Fruit fly (Drosophila melanogaster): ENCODE measurements around the gene Srp72.

The Srp72 gene

DNA sequence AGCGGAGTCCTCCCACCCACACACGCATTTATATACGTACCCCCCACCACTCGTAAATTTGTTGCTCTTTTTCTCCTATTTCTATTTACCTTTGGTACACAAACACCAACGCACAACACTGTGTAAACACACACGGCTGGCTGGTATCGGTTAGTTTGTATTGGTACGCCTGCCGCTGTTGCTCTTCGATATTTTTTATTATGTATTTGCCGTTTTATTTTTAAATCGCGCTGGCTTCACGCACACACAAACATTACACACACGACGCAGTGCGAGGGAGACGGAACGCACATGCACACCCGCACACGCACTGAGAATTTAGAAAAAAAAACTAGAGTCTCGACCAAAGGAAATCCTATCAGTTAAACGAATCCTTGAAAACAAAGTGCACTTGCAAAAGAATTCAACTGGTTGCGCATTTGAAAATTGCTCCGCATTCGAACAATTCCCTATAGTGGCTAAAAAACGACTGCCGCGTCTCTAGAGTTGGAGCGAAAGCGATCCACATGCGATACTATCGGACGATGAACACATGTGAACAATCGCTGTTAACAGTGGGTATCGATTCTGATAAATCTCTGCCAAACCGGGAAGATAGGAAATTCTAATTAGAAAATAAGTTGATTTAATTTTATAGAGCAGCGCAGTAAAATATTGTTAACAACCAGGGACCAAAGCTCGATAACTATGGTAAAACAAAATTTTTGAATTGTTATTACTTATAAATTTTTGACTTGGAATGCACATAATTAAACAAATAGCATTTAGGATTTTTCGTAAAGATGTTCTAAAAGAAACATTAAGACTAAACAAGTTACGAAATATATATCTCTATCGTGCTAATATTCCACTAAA lies 37.7 kb upstream of the Srp72 start:
- peak; percentile 17 for TF ChIP-seq CG14711 (tag; optimal IDR thresholded peaks at IDR 0.05)
- TF ChIP-seq bab1 (GFP tag; optimal IDR thresholded peaks at IDR 0.05), result peak; percentile 36
- TF ChIP-seq CG7101 (tag; optimal IDR thresholded peaks at IDR 0.05), result peak; percentile 75
- TF ChIP-seq CG7045 (GFP tag; optimal IDR thresholded peaks at IDR 0.05), result peak; percentile 52
- peak; percentile 36 for TF ChIP-seq CG33017 (tag; optimal IDR thresholded peaks at IDR 0.05)
- peak; percentile 72 for TF ChIP-seq ovo (GFP tag; optimal IDR thresholded peaks at IDR 0.05)
- no peak for TF ChIP-seq CG11617 (GFP tag; optimal IDR thresholded peaks at IDR 0.05)
- TF ChIP-seq pad (GFP tag; optimal IDR thresholded peaks at IDR 0.05), result peak; percentile 12
- TF ChIP-seq kay (GFP tag; ENCODE audit: borderline replicate concordance), result peak; percentile 73
- TF ChIP-seq cic (GFP tag; optimal IDR thresholded peaks at IDR 0.05), result peak; percentile 73
- no peak for TF ChIP-seq CG1620 (GFP tag; optimal IDR thresholded peaks at IDR 0.05)
- peak; percentile 64 for TF ChIP-seq Hr96 (GFP tag; optimal IDR thresholded peaks at IDR 0.05)
- TF ChIP-seq Clk (GFP tag; optimal IDR thresholded peaks at IDR 0.05), result peak; percentile 23
- peak; percentile 87 for TF ChIP-seq Crg-1 (GFP tag; optimal IDR thresholded peaks at IDR 0.05)
- no peak for TF ChIP-seq cnc (optimal IDR thresholded peaks at IDR 0.05)
- TF ChIP-seq CG5204 (GFP tag; optimal IDR thresholded peaks at IDR 0.05), result no peak
- no peak for TF ChIP-seq toe (GFP tag; optimal IDR thresholded peaks at IDR 0.05)
- TF ChIP-seq tj (GFP tag; optimal IDR thresholded peaks at IDR 0.05), result no peak
- peak; percentile 84 for TF ChIP-seq Mnt (GFP tag; optimal IDR thresholded peaks at IDR 0.05)
- peak; percentile 90 for TF ChIP-seq CG12768 (GFP tag; optimal IDR thresholded peaks at IDR 0.05)

DNA sequence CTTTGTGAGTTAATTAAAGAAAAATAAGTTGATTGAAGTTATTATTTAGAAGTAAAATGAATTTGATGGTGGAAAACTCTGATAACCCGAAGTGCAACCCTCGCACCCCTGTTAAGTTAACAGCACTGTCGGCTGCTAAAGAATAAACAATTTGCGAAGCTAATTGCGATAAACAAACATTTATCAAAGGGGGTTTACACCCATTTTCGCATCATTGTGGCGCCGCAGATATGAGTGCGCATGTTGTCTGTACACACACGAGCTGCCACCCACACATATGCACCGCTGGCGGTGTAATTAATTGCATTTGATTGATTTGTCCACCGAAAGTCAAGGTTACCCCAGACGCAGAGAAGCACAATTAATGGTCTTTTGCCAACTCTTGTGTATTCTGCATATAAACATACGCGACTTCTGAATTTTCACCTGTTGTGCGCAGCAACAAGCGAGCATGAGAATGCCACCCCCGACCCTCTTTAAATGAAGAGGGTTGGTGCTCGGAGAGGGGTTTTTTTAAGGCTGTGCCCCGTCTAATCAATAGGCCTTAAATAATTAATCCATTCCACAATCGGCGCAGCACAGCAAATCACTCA lies 36.9 kb upstream of the Srp72 start:
- peak; percentile 15 for TF ChIP-seq CG12768 (GFP tag; optimal IDR thresholded peaks at IDR 0.05)
- TF ChIP-seq tj (GFP tag; optimal IDR thresholded peaks at IDR 0.05), result no peak

DNA sequence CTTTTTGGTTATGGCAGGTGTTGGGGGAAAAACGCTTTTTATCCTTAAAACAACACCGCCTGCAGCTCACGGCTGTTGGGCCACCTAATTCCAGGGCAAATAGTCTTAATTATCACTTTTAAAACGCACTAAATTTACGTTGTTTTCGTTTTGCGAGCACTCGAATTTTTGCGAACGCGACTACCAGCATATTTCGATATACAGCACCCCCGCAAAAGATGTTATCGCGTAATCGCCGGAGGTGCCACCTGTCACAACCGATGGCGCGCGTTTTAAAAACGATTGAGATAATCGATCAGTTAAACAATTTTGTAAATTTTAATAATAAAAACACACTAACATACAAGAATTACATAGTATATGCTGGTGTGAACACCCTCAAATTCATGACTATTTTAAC lies 36.4 kb upstream of the Srp72 start, which contains the start of gene Stat92E:
TSS of gene Stat92E (minus strand) at position 219 of the 400 bp plus-strand sequence.
- TF ChIP-seq CG7101 (tag; optimal IDR thresholded peaks at IDR 0.05), result no peak
- no peak for TF ChIP-seq pad (GFP tag; optimal IDR thresholded peaks at IDR 0.05)
- TF ChIP-seq tj (GFP tag; optimal IDR thresholded peaks at IDR 0.05), result peak; percentile 24
- TF ChIP-seq Clk (GFP tag; optimal IDR thresholded peaks at IDR 0.05), result no peak
- peak; percentile 21 for TF ChIP-seq kay (GFP tag; ENCODE audit: borderline replicate concordance)
- no peak for TF ChIP-seq Hr96 (GFP tag; optimal IDR thresholded peaks at IDR 0.05)
- TF ChIP-seq toe (GFP tag; optimal IDR thresholded peaks at IDR 0.05), result no peak
- no peak for TF ChIP-seq CG11617 (GFP tag; optimal IDR thresholded peaks at IDR 0.05)
- no peak for TF ChIP-seq CG33017 (tag; optimal IDR thresholded peaks at IDR 0.05)
- TF ChIP-seq CG14711 (tag; optimal IDR thresholded peaks at IDR 0.05), result no peak

DNA sequence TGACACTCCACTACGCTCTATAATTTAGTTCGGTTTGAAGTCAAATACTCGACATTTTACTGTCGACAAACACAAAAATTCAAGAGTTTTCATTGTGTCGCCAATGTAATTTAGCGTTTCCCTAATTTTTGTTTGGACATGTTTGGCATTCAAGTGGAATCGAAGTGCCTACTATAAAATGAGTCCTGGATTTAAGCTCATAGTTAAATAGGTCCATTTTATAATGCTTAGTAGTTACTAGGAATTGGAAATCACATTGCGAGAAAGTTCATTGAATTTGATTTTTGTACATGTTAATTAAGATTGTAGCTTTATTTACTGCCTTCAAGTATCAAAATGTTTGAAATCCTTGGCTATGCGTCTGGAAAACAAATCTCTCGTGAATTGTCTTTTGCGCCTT lies 34.2 kb upstream of the Srp72 start, which contains the start of gene att-ORFB:
TSS of gene att-ORFB (minus strand) at position 101 of the 400 bp plus-strand sequence.
- TF ChIP-seq CG1620 (GFP tag; optimal IDR thresholded peaks at IDR 0.05) (no peak), CG11617 (GFP tag; optimal IDR thresholded peaks at IDR 0.05) (no peak), cic (GFP tag; optimal IDR thresholded peaks at IDR 0.05) (no peak), CG5204 (GFP tag; optimal IDR thresholded peaks at IDR 0.05) (no peak), CG12768 (GFP tag; optimal IDR thresholded peaks at IDR 0.05) (no peak), Hr96 (GFP tag; optimal IDR thresholded peaks at IDR 0.05) (no peak), CG7045 (GFP tag; optimal IDR thresholded peaks at IDR 0.05) (no peak), pad (GFP tag; optimal IDR thresholded peaks at IDR 0.05) (no peak), kay (GFP tag; ENCODE audit: borderline replicate concordance) (no peak), CG7101 (tag; optimal IDR thresholded peaks at IDR 0.05) (no peak), ovo (GFP tag; optimal IDR thresholded peaks at IDR 0.05) (no peak), CG14711 (tag; optimal IDR thresholded peaks at IDR 0.05) (no peak), Crg-1 (GFP tag; optimal IDR thresholded peaks at IDR 0.05) (no peak), bab1 (GFP tag; optimal IDR thresholded peaks at IDR 0.05) (no peak), tj (GFP tag; optimal IDR thresholded peaks at IDR 0.05) (no peak), Mnt (GFP tag; optimal IDR thresholded peaks at IDR 0.05) (no peak), cnc (optimal IDR thresholded peaks at IDR 0.05) (no peak), Clk (GFP tag; optimal IDR thresholded peaks at IDR 0.05) (no peak), CG33017 (tag; optimal IDR thresholded peaks at IDR 0.05) (no peak)

DNA sequence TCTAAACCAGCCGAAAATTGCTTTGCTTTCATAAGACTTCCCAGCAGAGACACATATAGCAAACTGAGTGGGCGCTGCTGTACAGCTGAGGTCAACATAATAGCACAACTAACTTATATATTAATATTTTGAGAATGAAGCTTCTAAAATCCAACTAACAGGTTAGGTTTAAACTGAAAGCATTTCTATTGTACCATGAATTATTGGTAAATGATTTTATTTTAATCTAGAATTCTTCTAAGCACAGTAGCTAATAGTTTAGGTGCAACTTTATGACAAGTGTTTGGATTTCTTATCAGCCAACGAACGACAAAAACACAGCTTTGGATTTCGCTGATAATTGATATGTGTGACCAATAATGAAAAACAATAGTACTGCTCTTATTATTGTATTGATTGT lies 33.5 kb upstream of the Srp72 start:
- no peak for TF ChIP-seq tj (GFP tag; optimal IDR thresholded peaks at IDR 0.05)
- peak; percentile 52 for TF ChIP-seq CG7045 (GFP tag; optimal IDR thresholded peaks at IDR 0.05)
- no peak for TF ChIP-seq Crg-1 (GFP tag; optimal IDR thresholded peaks at IDR 0.05)
- peak; percentile 30 for TF ChIP-seq Hr96 (GFP tag; optimal IDR thresholded peaks at IDR 0.05)
- TF ChIP-seq CG7101 (tag; optimal IDR thresholded peaks at IDR 0.05), result peak; percentile 63
- TF ChIP-seq Mnt (GFP tag; optimal IDR thresholded peaks at IDR 0.05), result no peak
- TF ChIP-seq ovo (GFP tag; optimal IDR thresholded peaks at IDR 0.05), result no peak
- TF ChIP-seq CG33017 (tag; optimal IDR thresholded peaks at IDR 0.05), result peak; percentile 63
- TF ChIP-seq Clk (GFP tag; optimal IDR thresholded peaks at IDR 0.05), result no peak
- TF ChIP-seq kay (GFP tag; ENCODE audit: borderline replicate concordance), result no peak
- TF ChIP-seq cic (GFP tag; optimal IDR thresholded peaks at IDR 0.05), result peak; percentile 35
- peak; percentile 74 for TF ChIP-seq CG14711 (tag; optimal IDR thresholded peaks at IDR 0.05)
- no peak for TF ChIP-seq CG12768 (GFP tag; optimal IDR thresholded peaks at IDR 0.05)
- no peak for TF ChIP-seq cnc (optimal IDR thresholded peaks at IDR 0.05)
- peak; percentile 44 for TF ChIP-seq pad (GFP tag; optimal IDR thresholded peaks at IDR 0.05)
- no peak for TF ChIP-seq CG1620 (GFP tag; optimal IDR thresholded peaks at IDR 0.05)
- TF ChIP-seq bab1 (GFP tag; optimal IDR thresholded peaks at IDR 0.05), result peak; percentile 71
- no peak for TF ChIP-seq toe (GFP tag; optimal IDR thresholded peaks at IDR 0.05)
- no peak for TF ChIP-seq CG11617 (GFP tag; optimal IDR thresholded peaks at IDR 0.05)
- TF ChIP-seq CG5204 (GFP tag; optimal IDR thresholded peaks at IDR 0.05), result no peak

Measured in whole organism, adult.